Worm (Caenorhabditis elegans) whole organism, young adult: ENCODE data around the gene arrd-12.

Experiments
- B0035.1 ChIP-seq: sonication (generic microtip); optimal IDR thresholded peaks from 2 replicates; lab custom pipeline; 2016; ENCODE audit warnings: missing genetic modification characterization, mild to moderate bottlenecking, missing compliant biosample characterization, missing genotype, missing genetic modification reagents
- F10E7.11 ChIP-seq: sonication (generic microtip); optimal IDR thresholded peaks from 2 replicates; lab custom pipeline; 2017; ENCODE audit warnings: mild to moderate bottlenecking, missing genetic modification characterization, moderate library complexity, missing compliant biosample characterization
- F22D6.2 ChIP-seq: sonication (generic microtip); optimal IDR thresholded peaks from 2 replicates; lab custom pipeline; 2016; ENCODE audit warnings: mild to moderate bottlenecking, missing genetic modification characterization, missing compliant biosample characterization
- F33H1.4 ChIP-seq: fragments of 200-800 bp; sonication (Bioruptor generic); IDR thresholded peaks from 2 replicates; pipeline ENCODE4 v1.3.6; 2022; ENCODE audit warnings: missing genetic modification reagents, missing genetic modification characterization, missing compliant biosample characterization
- F49E8.2 ChIP-seq: sonication (generic microtip); optimal IDR thresholded peaks from 3 replicates; lab custom pipeline; 2017; ENCODE audit warnings: missing genetic modification characterization, mild to moderate bottlenecking, missing compliant biosample characterization, antibody characterized with exemption, moderate library complexity; ENCODE audit not compliant: insufficient read depth
- F55B11.4 ChIP-seq: sonication (generic microtip); optimal IDR thresholded peaks from 2 replicates; lab custom pipeline; 2016; ENCODE audit warnings: missing compliant biosample characterization, missing genetic modification characterization, borderline replicate concordance; ENCODE audit not compliant: insufficient read depth
- F57C9.4 ChIP-seq: sonication (generic microtip); optimal IDR thresholded peaks from 2 replicates; lab custom pipeline; 2017; ENCODE audit warnings: mild to moderate bottlenecking, missing genetic modification characterization, missing compliant biosample characterization
- T07F8.4 ChIP-seq: sonication (generic microtip); optimal IDR thresholded peaks from 2 replicates; lab custom pipeline; 2016; ENCODE audit warnings: mild to moderate bottlenecking, missing genetic modification characterization, moderate library complexity, missing compliant biosample characterization
- Y53F4B.3 ChIP-seq: fragments of 200-800 bp; sonication (Bioruptor generic); IDR thresholded peaks from 2 replicates; pipeline ENCODE4 v1.3.6; 2022; ENCODE audit warnings: missing genetic modification reagents, missing genetic modification characterization, missing compliant biosample characterization
- Y56A3A.18 ChIP-seq: fragments of 200-800 bp; sonication (Bioruptor generic); IDR thresholded peaks from 2 replicates; pipeline ENCODE4 v1.3.6; 2022; ENCODE audit warnings: missing genetic modification reagents, missing genetic modification characterization, missing compliant biosample characterization
- Y79H2A.3 ChIP-seq: fragments of 200-800 bp; sonication (Bioruptor generic); conservative IDR thresholded peaks from 2 replicates; pipeline ENCODE4 v1.3.6; 2022; ENCODE audit warnings: missing genetic modification reagents, missing genetic modification characterization, missing compliant biosample characterization
- akir-1 ChIP-seq: fragments of 200-800 bp; sonication (Bioruptor generic); optimal IDR thresholded peaks from 2 replicates; lab custom pipeline; 2018; ENCODE audit warnings: mild to moderate bottlenecking, missing genetic modification characterization, moderate library complexity, missing compliant biosample characterization
- aptf-2 ChIP-seq: fragments of 200-800 bp; sonication (Bioruptor generic); conservative IDR thresholded peaks from 2 replicates; pipeline ENCODE4 v1.3.6; 2022; ENCODE audit warnings: missing genetic modification reagents, missing genetic modification characterization, missing compliant biosample characterization
- aptf-3 ChIP-seq: fragments of 200-800 bp; sonication (Bioruptor generic); IDR thresholded peaks from 2 replicates; pipeline ENCODE4 v1.3.6; 2022; ENCODE audit warnings: missing genetic modification characterization, missing compliant biosample characterization
- attf-3 ChIP-seq: fragments of 200-800 bp; sonication (Bioruptor generic); conservative IDR thresholded peaks from 2 replicates; pipeline ENCODE4 v1.3.6; 2022; ENCODE audit warnings: missing genetic modification reagents, missing genetic modification characterization, missing compliant biosample characterization
- attf-5 ChIP-seq: fragments of 200-800 bp; sonication (Bioruptor generic); optimal IDR thresholded peaks from 2 replicates; lab custom pipeline; 2018; ENCODE audit warnings: mild to moderate bottlenecking, missing genetic modification characterization, missing compliant biosample characterization
- attf-6 ChIP-seq: fragments of 200-800 bp; sonication (Bioruptor generic); IDR thresholded peaks from 2 replicates; pipeline ENCODE4 v1.3.6; 2022; ENCODE audit warnings: missing genetic modification reagents, missing genetic modification characterization, missing compliant biosample characterization
- bed-1 ChIP-seq: fragments of 200-800 bp; sonication (Bioruptor generic); IDR thresholded peaks from 2 replicates; pipeline ENCODE4 v1.3.6; 2022; ENCODE audit warnings: missing genetic modification reagents, missing genetic modification characterization, missing compliant biosample characterization
- ceh-100 ChIP-seq: fragments of 200-800 bp; sonication (Bioruptor generic); IDR thresholded peaks from 2 replicates; pipeline ENCODE4 v1.3.6; 2022; ENCODE audit warnings: missing genetic modification reagents, missing genetic modification characterization, missing compliant biosample characterization
- dpff-1 ChIP-seq: sonication (generic microtip); optimal IDR thresholded peaks from 2 replicates; lab custom pipeline; 2017; ENCODE audit warnings: mild to moderate bottlenecking, missing genetic modification characterization, missing compliant biosample characterization
- efl-1 ChIP-seq: fragments of 150-350 bp; optimal IDR thresholded peaks from 2 replicates; lab custom pipeline; 2014; ENCODE audit warnings: missing biosample characterization, missing genetic modification reagents, missing genetic modification characterization
- egl-18 ChIP-seq: fragments of 200-800 bp; sonication (Bioruptor generic); IDR thresholded peaks from 2 replicates; pipeline ENCODE4 v1.3.6; 2022; ENCODE audit warnings: missing genetic modification reagents, missing genetic modification characterization, missing compliant biosample characterization
- egrh-3 ChIP-seq: fragments of 200-800 bp; sonication (Bioruptor generic); IDR thresholded peaks from 2 replicates; pipeline ENCODE4 v1.3.6; 2022; ENCODE audit warnings: missing genetic modification reagents, missing genetic modification characterization, missing compliant biosample characterization
- ets-4 ChIP-seq: fragments of 200-800 bp; sonication (Bioruptor generic); optimal IDR thresholded peaks from 2 replicates; lab custom pipeline; 2018; ENCODE audit warnings: mild to moderate bottlenecking, missing genetic modification characterization, missing compliant biosample characterization
- fkh-3 ChIP-seq: sonication (generic microtip); optimal IDR thresholded peaks from 2 replicates; lab custom pipeline; 2016; ENCODE audit warnings: mild to moderate bottlenecking, missing genetic modification characterization, missing compliant biosample characterization
- hmg-1.2 ChIP-seq: fragments of 200-800 bp; sonication (Bioruptor generic); IDR thresholded peaks from 2 replicates; pipeline ENCODE4 v1.3.6; 2022; ENCODE audit warnings: missing genetic modification reagents, missing genetic modification characterization, missing compliant biosample characterization
- lag-1 ChIP-seq: fragments of 200-800 bp; sonication (Bioruptor generic); IDR thresholded peaks from 2 replicates; pipeline ENCODE4 v1.3.6; 2022; ENCODE audit warnings: missing genetic modification reagents, missing genetic modification characterization, missing compliant biosample characterization
- lin-26 ChIP-seq: fragments of 200-800 bp; sonication (Bioruptor generic); IDR thresholded peaks from 2 replicates; pipeline ENCODE4 v1.3.6; 2022; ENCODE audit warnings: missing genetic modification reagents, missing genetic modification characterization, missing compliant biosample characterization
- lin-35 ChIP-seq, 3 experiments: fragments of 150-350 bp in 2 of 3; sonication (generic microtip) in 1 of 3; optimal IDR thresholded peaks; 2 replicates each; lab custom pipeline; 2014 to 2018; ENCODE audit warnings: missing biosample characterization in 3 of 3, missing genetic modification characterization in 3 of 3, missing genetic modification reagents in 3 of 3
- lin-40 ChIP-seq: sonication (generic microtip); optimal IDR thresholded peaks from 2 replicates; lab custom pipeline; 2016; ENCODE audit warnings: missing genetic modification characterization, mild to moderate bottlenecking, missing compliant biosample characterization, missing genotype, missing genetic modification reagents
- lin-54 ChIP-seq: fragments of 200-800 bp; sonication (Bioruptor generic); optimal IDR thresholded peaks from 2 replicates; lab custom pipeline; 2018; ENCODE audit warnings: mild to moderate bottlenecking, missing genetic modification characterization, missing compliant biosample characterization
- lir-1 ChIP-seq: fragments of 200-800 bp; sonication (Bioruptor generic); conservative IDR thresholded peaks from 2 replicates; pipeline ENCODE4 v1.3.6; 2022; ENCODE audit warnings: missing genetic modification reagents, missing genetic modification characterization, missing compliant biosample characterization
- madf-10 ChIP-seq: sonication (generic microtip); optimal IDR thresholded peaks from 2 replicates; lab custom pipeline; 2016; ENCODE audit warnings: mild to moderate bottlenecking, missing genetic modification characterization, missing compliant biosample characterization
- madf-3 ChIP-seq: fragments of 200-800 bp; sonication (Bioruptor generic); IDR thresholded peaks from 2 replicates; pipeline ENCODE4 v1.3.6; 2022; ENCODE audit warnings: missing genetic modification reagents, missing genetic modification characterization, missing compliant biosample characterization
- mcd-1 ChIP-seq: fragments of 200-800 bp; sonication (Bioruptor generic); IDR thresholded peaks from 2 replicates; pipeline ENCODE4 v1.3.6; 2022; ENCODE audit warnings: missing genetic modification reagents, missing genetic modification characterization, missing compliant biosample characterization
- mel-28 ChIP-seq: sonication (generic microtip); optimal IDR thresholded peaks from 2 replicates; lab custom pipeline; 2016; ENCODE audit warnings: borderline replicate concordance, mild to moderate bottlenecking, missing genetic modification characterization, missing compliant biosample characterization
- mes-4 ChIP-seq: sonication (generic microtip); optimal IDR thresholded peaks from 2 replicates; lab custom pipeline; 2016; ENCODE audit warnings: missing genotype, missing genetic modification characterization, missing compliant biosample characterization
- nfya-1 ChIP-seq: sonication (generic microtip); optimal IDR thresholded peaks from 2 replicates; lab custom pipeline; 2017; ENCODE audit warnings: antibody characterized with exemption, missing compliant biosample characterization, missing genetic modification characterization, borderline replicate concordance; ENCODE audit not compliant: insufficient read depth
- nhr-120 ChIP-seq: fragments of 200-800 bp; sonication (Bioruptor generic); IDR thresholded peaks from 2 replicates; pipeline ENCODE4 v1.3.6; 2022; ENCODE audit warnings: missing genetic modification characterization, missing compliant biosample characterization
- nhr-27 ChIP-seq: fragments of 200-800 bp; sonication (Bioruptor generic); optimal IDR thresholded peaks from 2 replicates; lab custom pipeline; 2018; ENCODE audit warnings: mild to moderate bottlenecking, missing genetic modification characterization, moderate library complexity, missing compliant biosample characterization
- nhr-80 ChIP-seq: sonication (generic microtip); optimal IDR thresholded peaks from 2 replicates; lab custom pipeline; 2016; ENCODE audit warnings: missing genetic modification characterization, missing compliant biosample characterization
- pbrm-1 ChIP-seq: fragments of 200-800 bp; sonication (Bioruptor generic); IDR thresholded peaks from 2 replicates; pipeline ENCODE4 v1.3.6; 2022; ENCODE audit warnings: missing genetic modification reagents, missing genetic modification characterization, missing compliant biosample characterization
- pha-4 ChIP-seq: fragments of 150-350 bp; sonication (generic microtip); optimal IDR thresholded peaks from 2 replicates; lab custom pipeline; 2014; ENCODE audit warnings: missing biosample characterization, missing genetic modification reagents, missing genetic modification characterization
- sea-2 ChIP-seq: fragments of 200-800 bp; sonication (Bioruptor generic); IDR thresholded peaks from 2 replicates; pipeline ENCODE4 v1.3.6; 2022; ENCODE audit warnings: missing genetic modification characterization, missing compliant biosample characterization
- snpc-1.1 ChIP-seq: sonication (generic microtip); optimal IDR thresholded peaks from 2 replicates; lab custom pipeline; 2017; ENCODE audit warnings: missing genetic modification characterization, mild to moderate bottlenecking, missing compliant biosample characterization, antibody characterized with exemption, moderate library complexity, missing genotype, missing genetic modification reagents; ENCODE audit not compliant: insufficient read depth
- unc-130 ChIP-seq: sonication (generic microtip); optimal IDR thresholded peaks from 2 replicates; lab custom pipeline; 2016; ENCODE audit warnings: missing genetic modification reagents, missing genetic modification characterization, missing compliant biosample characterization
- zfh-2 ChIP-seq: fragments of 200-800 bp; sonication (Bioruptor generic); conservative IDR thresholded peaks from 2 replicates; pipeline ENCODE4 v1.3.6; 2022; ENCODE audit warnings: missing genetic modification reagents, missing genetic modification characterization, missing compliant biosample characterization
- ztf-26 ChIP-seq: sonication (generic microtip); optimal IDR thresholded peaks from 2 replicates; lab custom pipeline; 2017; ENCODE audit warnings: missing genetic modification characterization, missing compliant biosample characterization
- ztf-28 ChIP-seq: fragments of 200-800 bp; sonication (Bioruptor generic); IDR thresholded peaks from 2 replicates; pipeline ENCODE4 v1.3.6; 2022; ENCODE audit warnings: missing genetic modification reagents, missing genetic modification characterization, missing compliant biosample characterization

arrd-12 gene

ce11 chrII:13722763-13723162 lies 43.3 kb upstream of the arrd-12 start, which contains the start of gene Y54G9A.5 (continued):
- TF ChIP-seq Y79H2A.3 (GFP tag; lab: Robert Waterston, UW) (no peak), nhr-120 (GFP tag; lab: Robert Waterston, UW) (no peak), lir-1 (GFP tag; lab: Robert Waterston, UW) (no peak), ceh-100 (GFP tag; lab: Robert Waterston, UW) (peak; percentile 96), unc-130 (GFP tag; lab: Kevin White, UChicago) (no peak), akir-1 (no peak), T07F8.4 (tag; lab: Kevin White, UChicago) (no peak), dpff-1 (tag; lab: Kevin White, UChicago) (no peak), F22D6.2 (tag; lab: Kevin White, UChicago) (no peak), madf-3 (GFP tag; lab: Robert Waterston, UW) (peak; percentile 53; the same call in 1 of the 2 replicates), F57C9.4 (no peak), lag-1 (GFP tag; lab: Robert Waterston, UW) (no peak), attf-5 (GFP tag; lab: Kevin White, UChicago) (no peak), zfh-2 (GFP tag; lab: Robert Waterston, UW) (no peak), F49E8.2 (tag; lab: Kevin White, UChicago) (peak; percentile 86), egrh-3 (GFP tag; lab: Robert Waterston, UW) (no peak), madf-10 (no peak), bed-1 (GFP tag; lab: Robert Waterston, UW) (no peak), ets-4 (GFP tag; lab: Kevin White, UChicago) (no peak), efl-1 (GFP tag; lab: Kevin White, UChicago) (peak; percentile 85), nhr-80 (tag; lab: Kevin White, UChicago) (no peak), nhr-27 (tag; lab: Kevin White, UChicago) (no peak), attf-6 (GFP tag; lab: Robert Waterston, UW) (no peak), pbrm-1 (GFP tag; lab: Robert Waterston, UW) (no peak), pha-4 (tag; lab: Kevin White, UChicago) (no peak), F10E7.11 (tag; lab: Kevin White, UChicago) (no peak), Y53F4B.3 (GFP tag; lab: Robert Waterston, UW) (no peak), snpc-1.1 (no peak), nfya-1 (tag; lab: Kevin White, UChicago) (no peak), ztf-26 (no peak), B0035.1 (tag; lab: Kevin White, UChicago) (no peak), mes-4 (tag; lab: Kevin White, UChicago) (no peak), mel-28 (tag; lab: Kevin White, UChicago) (no peak), Y56A3A.18 (GFP tag; lab: Robert Waterston, UW) (no peak), aptf-3 (GFP tag; lab: Robert Waterston, UW) (no peak), lin-26 (GFP tag; lab: Robert Waterston, UW) (no peak), attf-3 (GFP tag; lab: Robert Waterston, UW) (peak; percentile 56; the same call in 1 of the 2 replicates), lin-35 (GFP tag; optimal IDR thresholded peaks at IDR 0.05; lab: Kevin White, UChicago) (no peak), sea-2 (GFP tag; lab: Robert Waterston, UW) (no peak), aptf-2 (GFP tag; lab: Robert Waterston, UW) (peak; percentile 71; the same call in 1 of the 2 replicates), lin-40 (tag; lab: Kevin White, UChicago) (no peak), egl-18 (GFP tag; lab: Robert Waterston, UW) (no peak), hmg-1.2 (GFP tag; lab: Robert Waterston, UW) (peak; percentile 31; the same call in 1 of the 2 replicates), F33H1.4 (GFP tag; lab: Robert Waterston, UW) (peak; percentile 62), mcd-1 (GFP tag; lab: Robert Waterston, UW) (peak; percentile 76), F55B11.4 (tag; lab: Kevin White, UChicago) (no peak), lin-54 (GFP tag; lab: Kevin White, UChicago) (peak; percentile 77), ztf-28 (GFP tag; lab: Robert Waterston, UW) (peak; percentile 43; the same call in 1 of the 2 replicates), fkh-3 (no peak)
